Fruit fly (Drosophila melanogaster): ENCODE data around the gene CG34367.

Gene CG34367

DNA sequence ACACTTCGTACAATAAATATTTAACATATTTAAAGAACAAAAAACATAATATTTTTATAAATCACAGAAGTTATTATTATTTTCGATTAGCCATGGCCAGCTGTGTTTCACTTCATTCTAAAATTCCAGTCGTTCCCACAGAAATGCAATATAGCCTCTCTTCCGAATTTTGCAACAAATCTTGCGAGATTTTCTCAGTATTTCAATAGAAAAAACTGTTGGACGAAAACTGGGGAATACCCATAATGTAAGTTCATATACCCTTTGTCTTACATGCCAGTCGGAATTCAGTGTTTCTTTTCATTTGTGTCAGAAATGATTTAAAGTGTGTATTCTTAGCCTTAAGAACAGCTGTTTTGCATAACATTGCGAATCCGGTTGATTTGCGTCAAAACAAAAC, 2.8 kb upstream of the CG34367 start, which contains the start of the genes CtsL4 and ClpP (continued):
- TF ChIP-seq H15 (GFP tag; IDR thresholded peaks at IDR 0.05): no peak
- TF ChIP-seq CG15601 (tag; optimal IDR thresholded peaks at IDR 0.05): peak; percentile 39
- no peak for TF ChIP-seq CG7372 (GFP tag; IDR thresholded peaks at IDR 0.05)
- no peak for TF ChIP-seq disco-r (GFP tag; optimal IDR thresholded peaks at IDR 0.05)
- no peak for TF ChIP-seq gsb-n (tag; optimal IDR thresholded peaks at IDR 0.05)
- TF ChIP-seq da (GFP tag; optimal IDR thresholded peaks at IDR 0.05): no peak
- no peak for TF ChIP-seq hth (optimal IDR thresholded peaks at IDR 0.05)
- no peak for TF ChIP-seq CG4854 (GFP tag; optimal IDR thresholded peaks at IDR 0.05)
- no peak for TF ChIP-seq CG30431 (GFP tag; optimal IDR thresholded peaks at IDR 0.05)
- TF ChIP-seq gsb (GFP tag; IDR thresholded peaks at IDR 0.05): no peak
- no peak for TF ChIP-seq ewg (GFP tag; optimal IDR thresholded peaks at IDR 0.05)
- no peak for TF ChIP-seq CG16813 (GFP tag; IDR thresholded peaks at IDR 0.05; ENCODE audit: partially characterized antibody)
- no peak for TF ChIP-seq ERR (GFP tag; optimal IDR thresholded peaks at IDR 0.05)
- no peak for TF ChIP-seq CG14050 (GFP tag; IDR thresholded peaks at IDR 0.05)
- no peak for TF ChIP-seq ac (GFP tag; optimal IDR thresholded peaks at IDR 0.05)
- TF ChIP-seq zfh2 (GFP tag; optimal IDR thresholded peaks at IDR 0.05): peak; percentile 33
- TF ChIP-seq CG14014 (GFP tag; IDR thresholded peaks at IDR 0.05): no peak
- no peak for TF ChIP-seq pnt (GFP tag; optimal IDR thresholded peaks at IDR 0.05)
- no peak for TF ChIP-seq sob (GFP tag; IDR thresholded peaks at IDR 0.05)
- peak; percentile 97 for TF ChIP-seq wek (GFP tag; optimal IDR thresholded peaks at IDR 0.05)
- peak; percentile 32 for TF ChIP-seq her (GFP tag; optimal IDR thresholded peaks at IDR 0.05)
- TF ChIP-seq CG10274 (GFP tag; optimal IDR thresholded peaks at IDR 0.05): no peak
- TF ChIP-seq nerfin-2 (GFP tag; IDR thresholded peaks at IDR 0.05; ENCODE audit: partially characterized antibody): no peak
- TF ChIP-seq NFAT (GFP tag; IDR thresholded peaks at IDR 0.05): no peak
- TF ChIP-seq lbe (GFP tag; optimal IDR thresholded peaks at IDR 0.05): no peak
- TF ChIP-seq CG14860 (GFP tag; IDR thresholded peaks at IDR 0.05; ENCODE audit: partially characterized antibody): no peak
- peak; percentile 20 for TF ChIP-seq Max (GFP tag; optimal IDR thresholded peaks at IDR 0.05)
- no peak for TF ChIP-seq sna (GFP tag; IDR thresholded peaks at IDR 0.05; ENCODE audit: partially characterized antibody)
- no peak for TF ChIP-seq GATAe (GFP tag; conservative IDR thresholded peaks at IDR 0.05)
- TF ChIP-seq Hey (tag; optimal IDR thresholded peaks at IDR 0.05): no peak
- TF ChIP-seq NK7.1 (GFP tag; optimal IDR thresholded peaks at IDR 0.05): no peak
- TF ChIP-seq Ptx1 (GFP tag; IDR thresholded peaks at IDR 0.05): peak; percentile 60
- TF ChIP-seq CG18764 (GFP tag; optimal IDR thresholded peaks at IDR 0.05): peak; percentile 17
- no peak for TF ChIP-seq br (optimal IDR thresholded peaks at IDR 0.05)
- peak; percentile 62 for TF ChIP-seq Lhr (GFP tag; optimal IDR thresholded peaks at IDR 0.05)
- TF ChIP-seq CG14965 (GFP tag; optimal IDR thresholded peaks at IDR 0.05; ENCODE audit: borderline replicate concordance): no peak
- TF ChIP-seq nerfin-1 (tag; optimal IDR thresholded peaks at IDR 0.05): peak; percentile 56
- TF ChIP-seq CG10959 (GFP tag; IDR thresholded peaks at IDR 0.05): no peak
- TF ChIP-seq jing (GFP tag; optimal IDR thresholded peaks at IDR 0.05): no peak
- TF ChIP-seq CG2199 (GFP tag; IDR thresholded peaks at IDR 0.05): peak; percentile 55; the same call in 1 of the 3 replicates
- TF ChIP-seq org-1 (GFP tag; optimal IDR thresholded peaks at IDR 0.05): no peak
- no peak for TF ChIP-seq jumu (GFP tag; optimal IDR thresholded peaks at IDR 0.05)
- TF ChIP-seq Trl (optimal IDR thresholded peaks at IDR 0.05): no peak
- peak; percentile 8 for TF ChIP-seq Trl (GFP tag; optimal IDR thresholded peaks at IDR 0.05)
- TF ChIP-seq CG12942 (GFP tag; optimal IDR thresholded peaks at IDR 0.05): peak; percentile 1
- TF ChIP-seq CG8924 (tag; optimal IDR thresholded peaks at IDR 0.05): peak; percentile 59
- TF ChIP-seq Hmx (GFP tag; optimal IDR thresholded peaks at IDR 0.05): no peak
- TF ChIP-seq Stat92E (GFP tag; optimal IDR thresholded peaks at IDR 0.05): no peak
- TF ChIP-seq cg (GFP tag; optimal IDR thresholded peaks at IDR 0.05): no peak
- no peak for TF ChIP-seq CG6765 (GFP tag; optimal IDR thresholded peaks at IDR 0.05)
- TF ChIP-seq Doc2 (GFP tag; IDR thresholded peaks at IDR 0.05): no peak
- TF ChIP-seq CG3995 (GFP tag; optimal IDR thresholded peaks at IDR 0.05): peak; percentile 27
- TF ChIP-seq CG9797 (GFP tag; optimal IDR thresholded peaks at IDR 0.05): peak; percentile 1

Measured in whole organism, embryonic.